Fruit fly (Drosophila melanogaster) whole organism, pupa: Measurements from ENCODE around the gene vih.
A peak's percentile ranks its signal among the peaks of the same experiment; 100 is the strongest.

Experiments used
- CG12605 ChIP-seq: fragments of 200-800 bp; sonication (Bioruptor generic); IDR thresholded peaks from 2 replicates; pipeline ENCODE4 v1.3.6; 2022; ENCODE audit warnings: missing biosample characterization, missing genetic modification characterization
- CG13204 ChIP-seq: fragments of 200-800 bp; sonication (Bioruptor generic); optimal IDR thresholded peaks from 2 replicates; lab custom pipeline; 2018; ENCODE audit warnings: missing biosample characterization, mild to moderate bottlenecking, missing genetic modification characterization, moderate library complexity
- CG15710 ChIP-seq: fragments of 200-800 bp; sonication (Bioruptor generic); optimal IDR thresholded peaks from 2 replicates; lab custom pipeline; 2018; ENCODE audit warnings: missing biosample characterization, mild to moderate bottlenecking, missing genetic modification characterization, moderate library complexity
- CG17806 ChIP-seq: fragments of 200-800 bp; sonication (Bioruptor generic); optimal IDR thresholded peaks from 2 replicates; lab custom pipeline; 2018; ENCODE audit warnings: missing biosample characterization, mild to moderate bottlenecking, missing genetic modification characterization, moderate library complexity
- CG8301 ChIP-seq: fragments of 200-800 bp; sonication (Bioruptor generic); optimal IDR thresholded peaks from 2 replicates; lab custom pipeline; 2018; ENCODE audit warnings: missing biosample characterization, mild to moderate bottlenecking, missing genetic modification characterization
- D1 ChIP-seq: fragments of 200-800 bp; sonication (Bioruptor generic); optimal IDR thresholded peaks from 2 replicates; lab custom pipeline; 2018; ENCODE audit warnings: missing biosample characterization, mild to moderate bottlenecking, missing genetic modification characterization, moderate library complexity
- EcR ChIP-seq: fragments of 200-800 bp; sonication (Bioruptor generic); optimal IDR thresholded peaks from 3 replicates; lab custom pipeline; 2019; ENCODE audit warnings: missing biosample characterization, missing genetic modification characterization, mild to moderate bottlenecking, moderate library complexity, missing genetic modification reagents
- Ets98B ChIP-seq: fragments of 200-800 bp; sonication (Bioruptor generic); IDR thresholded peaks from 2 replicates; pipeline ENCODE4 v1.3.6; 2022; ENCODE audit warnings: missing biosample characterization, missing genetic modification characterization
- gl ChIP-seq: fragments of 200-800 bp; sonication (Bioruptor generic); optimal IDR thresholded peaks from 2 replicates; lab custom pipeline; 2018; ENCODE audit warnings: missing biosample characterization, mild to moderate bottlenecking, missing genetic modification characterization

DNA sequence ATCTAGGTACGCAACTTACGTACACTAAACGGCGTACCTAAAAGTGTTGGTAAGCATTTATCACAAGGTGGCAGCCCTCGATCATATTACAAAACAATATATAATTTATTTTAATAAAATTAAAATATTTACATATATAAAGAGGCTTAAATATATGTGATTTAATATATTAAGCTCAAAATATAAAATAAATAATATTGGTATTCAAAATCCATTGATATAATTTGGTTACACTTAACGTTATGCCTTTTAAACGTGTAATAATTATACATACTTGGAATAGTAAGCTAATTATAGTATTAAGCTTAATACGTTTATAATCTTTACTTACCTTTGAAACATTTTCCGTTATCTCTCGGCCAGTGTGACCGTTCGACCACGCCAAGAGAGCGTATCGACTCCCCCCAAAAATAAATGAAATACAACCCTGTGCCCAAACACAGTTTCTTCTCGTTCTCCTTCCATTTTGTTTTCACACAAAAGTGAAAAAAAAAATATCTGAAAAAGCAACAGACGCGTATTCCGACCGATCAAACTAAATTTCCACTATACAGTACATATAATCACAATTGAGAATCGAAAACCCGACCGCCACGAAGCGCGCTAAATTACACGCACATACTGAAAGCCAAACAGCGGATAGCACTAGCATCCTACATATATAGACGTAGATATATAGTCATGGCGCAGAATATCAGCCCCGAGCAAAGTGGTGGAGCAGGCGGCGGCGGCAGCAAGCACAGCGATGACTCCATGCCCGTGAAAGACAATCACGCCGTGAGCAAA, at the start of gene vih, which contains the start of gene CG10646:
- TF ChIP-seq D1 (tag; lab: Kevin White, UChicago) (no peak), EcR (GFP tag; lab: Kevin White, UChicago) (no peak), CG13204 (GFP tag; lab: Kevin White, UChicago) (no peak), CG15710 (peak; percentile 27), CG8301 (tag; lab: Kevin White, UChicago) (no peak), CG17806 (tag; lab: Kevin White, UChicago) (no peak), gl (tag; lab: Kevin White, UChicago) (no peak), CG12605 (no peak), Ets98B (no peak; the same call in 1 of the 2 replicates)
